Worm (Caenorhabditis elegans): ENCODE measurements around the gene lir-2.

- TF ChIP-seq nhr-11 (tag; optimal IDR thresholded peaks at IDR 0.05) (no peak), pqm-1 (tag; optimal IDR thresholded peaks at IDR 0.05) (no peak), unc-62 (GFP tag; optimal IDR thresholded peaks at IDR 0.05) (no peak), ces-1 (GFP tag; optimal IDR thresholded peaks at IDR 0.05) (no peak), nhr-237 (tag; optimal IDR thresholded peaks at IDR 0.05) (no peak), snpc-4 (tag; optimal IDR thresholded peaks at IDR 0.05) (no peak), lin-13 (GFP tag; optimal IDR thresholded peaks at IDR 0.05) (no peak), ama-1 (optimal IDR thresholded peaks at IDR 0.05) (no peak), efl-1 (optimal IDR thresholded peaks at IDR 0.05) (no peak), efl-1 (GFP tag; optimal IDR thresholded peaks at IDR 0.05 in 1 of 2) (no peak), lir-3 (tag; optimal IDR thresholded peaks at IDR 0.05; ENCODE audit: poor library complexity) (no peak)
These were observed 42.1 kb upstream of the lir-2 start for ce11 chrII:7624995-7625394.
